Worm (Caenorhabditis elegans) whole organism, late embryonic: ENCODE data around the gene ccep-135.
A peak's percentile ranks its signal among the peaks of the same experiment; 100 is the strongest.

Source experiments
- C38D4.7 ChIP-seq: fragments of 200-800 bp; sonication (Bioruptor generic); optimal IDR thresholded peaks from 2 replicates; lab custom pipeline; 2018; ENCODE audit warnings: mild to moderate bottlenecking, missing genetic modification characterization, moderate library complexity, missing compliant biosample characterization
- K02D7.2 ChIP-seq: sonication (generic microtip); optimal IDR thresholded peaks from 2 replicates; lab custom pipeline; 2017; ENCODE audit warnings: mild to moderate bottlenecking, missing genetic modification characterization, missing compliant biosample characterization
- K09A11.1 ChIP-seq: sonication (generic microtip); optimal IDR thresholded peaks from 2 replicates; lab custom pipeline; 2017; ENCODE audit warnings: antibody characterized with exemption, mild to moderate bottlenecking, missing genetic modification characterization, missing compliant biosample characterization; ENCODE audit not compliant: insufficient read depth
- T23F11.4 ChIP-seq: fragments of 200-800 bp; sonication (Bioruptor generic); optimal IDR thresholded peaks from 2 replicates; lab custom pipeline; 2018; ENCODE audit warnings: mild to moderate bottlenecking, missing genetic modification characterization, missing compliant biosample characterization
- Y22D7AL.16 ChIP-seq: sonication (generic microtip); optimal IDR thresholded peaks from 2 replicates; lab custom pipeline; 2016; ENCODE audit warnings: missing genetic modification characterization, missing compliant biosample characterization
- ahr-1 ChIP-seq: sonication (generic microtip); optimal IDR thresholded peaks from 2 replicates; lab custom pipeline; 2016; ENCODE audit warnings: missing genetic modification characterization, missing compliant biosample characterization
- ceh-14 ChIP-seq: sonication (generic microtip); optimal IDR thresholded peaks from 2 replicates; lab custom pipeline; 2016; ENCODE audit warnings: missing genotype, missing genetic modification characterization, missing compliant biosample characterization
- ceh-18 ChIP-seq: sonication (generic microtip); optimal IDR thresholded peaks from 2 replicates; lab custom pipeline; 2016; ENCODE audit warnings: missing genetic modification characterization, missing compliant biosample characterization
- ceh-19 ChIP-seq: fragments of 200-800 bp; sonication (Bioruptor generic); optimal IDR thresholded peaks from 2 replicates; lab custom pipeline; 2018; ENCODE audit warnings: mild to moderate bottlenecking, missing genetic modification characterization, missing compliant biosample characterization
- ceh-22 ChIP-seq: sonication (generic microtip); optimal IDR thresholded peaks from 2 replicates; lab custom pipeline; 2017; ENCODE audit warnings: missing biosample characterization, missing genetic modification characterization
- ceh-30 ChIP-seq: fragments of 150-350 bp; optimal IDR thresholded peaks from 2 replicates; lab custom pipeline; 2014; ENCODE audit warnings: missing biosample characterization, missing genetic modification characterization
- ceh-6 ChIP-seq: fragments of 200-800 bp; sonication (Bioruptor generic); optimal IDR thresholded peaks from 2 replicates; lab custom pipeline; 2018; ENCODE audit warnings: mild to moderate bottlenecking, missing genetic modification characterization, missing compliant biosample characterization
- ceh-9 ChIP-seq: sonication (generic microtip); optimal IDR thresholded peaks from 2 replicates; lab custom pipeline; 2016; ENCODE audit warnings: mild to moderate bottlenecking, missing genetic modification characterization, inconsistent platforms, missing compliant biosample characterization
- dmd-4 ChIP-seq: sonication (generic microtip); optimal IDR thresholded peaks from 2 replicates; lab custom pipeline; 2016; ENCODE audit warnings: borderline replicate concordance, missing genetic modification characterization, missing compliant biosample characterization
- dve-1 ChIP-seq: sonication (generic microtip); optimal IDR thresholded peaks from 2 replicates; lab custom pipeline; 2017; ENCODE audit warnings: antibody characterized with exemption, mild to moderate bottlenecking, missing genetic modification characterization, missing compliant biosample characterization
- elt-2 ChIP-seq: sonication (generic microtip); optimal IDR thresholded peaks from 2 replicates; lab custom pipeline; 2016; ENCODE audit warnings: missing genetic modification reagents, missing genetic modification characterization, missing compliant biosample characterization
- elt-4 ChIP-seq: sonication (generic microtip); optimal IDR thresholded peaks from 2 replicates; lab custom pipeline; 2016; ENCODE audit warnings: missing genetic modification characterization, missing compliant biosample characterization
- eyg-1 ChIP-seq: sonication (generic microtip); optimal IDR thresholded peaks from 2 replicates; lab custom pipeline; 2016; ENCODE audit warnings: missing genotype, missing genetic modification characterization, missing compliant biosample characterization
- fax-1 ChIP-seq: sonication (generic microtip); optimal IDR thresholded peaks from 2 replicates; lab custom pipeline; 2016; ENCODE audit warnings: missing genotype, missing genetic modification characterization, missing compliant biosample characterization
- fkh-10 ChIP-seq: fragments of 150-350 bp; optimal IDR thresholded peaks from 2 replicates; lab custom pipeline; 2014; ENCODE audit warnings: missing biosample characterization, missing genetic modification reagents, missing genetic modification characterization
- fkh-6 ChIP-seq: sonication (generic microtip); optimal IDR thresholded peaks from 2 replicates; lab custom pipeline; 2016; ENCODE audit warnings: missing genetic modification characterization, missing compliant biosample characterization
- hlh-6 ChIP-seq: sonication (generic microtip); optimal IDR thresholded peaks from 2 replicates; lab custom pipeline; 2016; ENCODE audit warnings: missing genotype, missing genetic modification characterization, missing compliant biosample characterization
- hlh-8 ChIP-seq: sonication (generic microtip); optimal IDR thresholded peaks from 2 replicates; lab custom pipeline; 2016; ENCODE audit warnings: missing genotype, missing genetic modification characterization, missing compliant biosample characterization
- lin-11 ChIP-seq: fragments of 200-800 bp; sonication (Bioruptor generic); optimal IDR thresholded peaks from 2 replicates; lab custom pipeline; 2018; ENCODE audit warnings: mild to moderate bottlenecking, missing genetic modification characterization, missing compliant biosample characterization
- madf-2 ChIP-seq: sonication (generic microtip); optimal IDR thresholded peaks from 2 replicates; lab custom pipeline; 2017; ENCODE audit warnings: missing genetic modification characterization, missing compliant biosample characterization
- mec-3 ChIP-seq: sonication (generic microtip); optimal IDR thresholded peaks from 2 replicates; lab custom pipeline; 2016; ENCODE audit warnings: borderline replicate concordance, missing genetic modification characterization, missing compliant biosample characterization
- nfya-1 ChIP-seq: sonication (generic microtip); optimal IDR thresholded peaks from 2 replicates; lab custom pipeline; 2017; ENCODE audit warnings: missing genetic modification characterization, mild to moderate bottlenecking, missing compliant biosample characterization, antibody characterized with exemption, moderate library complexity
- nhr-232 ChIP-seq: sonication (generic microtip); optimal IDR thresholded peaks from 2 replicates; lab custom pipeline; 2016; ENCODE audit warnings: missing genetic modification characterization, missing compliant biosample characterization
- npax-4 ChIP-seq: sonication (generic microtip); optimal IDR thresholded peaks from 2 replicates; lab custom pipeline; 2016; ENCODE audit warnings: missing genetic modification characterization, missing compliant biosample characterization
- odd-2 ChIP-seq: sonication (generic microtip); optimal IDR thresholded peaks from 2 replicates; lab custom pipeline; 2017; ENCODE audit warnings: antibody characterized with exemption, mild to moderate bottlenecking, missing genetic modification characterization, missing compliant biosample characterization
- pat-9 ChIP-seq: fragments of 200-800 bp; sonication (Bioruptor generic); optimal IDR thresholded peaks from 2 replicates; lab custom pipeline; 2018; ENCODE audit warnings: mild to moderate bottlenecking, missing genetic modification characterization, moderate library complexity, missing compliant biosample characterization
- pax-1 ChIP-seq: fragments of 150-350 bp; optimal IDR thresholded peaks from 2 replicates; lab custom pipeline; 2014; ENCODE audit warnings: missing biosample characterization, missing genetic modification characterization
- pha-4 ChIP-seq: fragments of 150-350 bp; optimal IDR thresholded peaks from 2 replicates; lab custom pipeline; 2018; ENCODE audit warnings: missing biosample characterization, missing genetic modification reagents, missing genetic modification characterization
- ref-2 ChIP-seq: sonication (generic microtip); optimal IDR thresholded peaks from 2 replicates; lab custom pipeline; 2016; ENCODE audit warnings: missing genetic modification characterization, missing compliant biosample characterization
- sdc-2 ChIP-seq: sonication (generic microtip); optimal IDR thresholded peaks from 2 replicates; lab custom pipeline; 2016; ENCODE audit warnings: missing genotype, missing genetic modification characterization, missing compliant biosample characterization
- sox-4 ChIP-seq: sonication (generic microtip); optimal IDR thresholded peaks from 2 replicates; lab custom pipeline; 2017; ENCODE audit warnings: mild to moderate bottlenecking, missing genetic modification characterization, inconsistent platforms, missing compliant biosample characterization
- ttx-3 ChIP-seq: sonication (generic microtip); optimal IDR thresholded peaks from 2 replicates; lab custom pipeline; 2016; ENCODE audit warnings: missing genetic modification reagents, missing genetic modification characterization, missing compliant biosample characterization
- unc-42 ChIP-seq: sonication (generic microtip); optimal IDR thresholded peaks from 2 replicates; lab custom pipeline; 2016; ENCODE audit warnings: missing genotype, missing genetic modification characterization, missing compliant biosample characterization
- unc-55 ChIP-seq: sonication (generic microtip); optimal IDR thresholded peaks from 2 replicates; lab custom pipeline; 2017; ENCODE audit warnings: missing biosample characterization, missing genetic modification reagents, missing genetic modification characterization
- zip-5 ChIP-seq: sonication (generic microtip); optimal IDR thresholded peaks from 2 replicates; lab custom pipeline; 2016; ENCODE audit warnings: missing genetic modification characterization, missing compliant biosample characterization
- ztf-16 ChIP-seq: sonication (generic microtip); optimal IDR thresholded peaks from 2 replicates; lab custom pipeline; 2017; ENCODE audit warnings: missing genetic modification characterization, missing compliant biosample characterization

The ccep-135 gene

ce11 chrIII:3061289-3061688 lies 30.4 kb upstream of the ccep-135 start:
- TF ChIP-seq hlh-8 (no peak), ceh-22 (no peak), Y22D7AL.16 (tag; lab: Kevin White, UChicago) (no peak), lin-11 (tag; lab: Kevin White, UChicago) (no peak), hlh-6 (tag; lab: Kevin White, UChicago) (no peak), C38D4.7 (GFP tag; lab: Kevin White, UChicago) (no peak), elt-2 (tag; lab: Kevin White, UChicago) (no peak), pha-4 (tag; lab: Kevin White, UChicago) (no peak), ceh-30 (tag; lab: Kevin White, UChicago) (no peak), fax-1 (tag; lab: Kevin White, UChicago) (no peak), ceh-14 (tag; lab: Kevin White, UChicago) (no peak), unc-55 (GFP tag; lab: Kevin White, UChicago) (no peak), sox-4 (tag; lab: Kevin White, UChicago) (no peak)

DNA sequence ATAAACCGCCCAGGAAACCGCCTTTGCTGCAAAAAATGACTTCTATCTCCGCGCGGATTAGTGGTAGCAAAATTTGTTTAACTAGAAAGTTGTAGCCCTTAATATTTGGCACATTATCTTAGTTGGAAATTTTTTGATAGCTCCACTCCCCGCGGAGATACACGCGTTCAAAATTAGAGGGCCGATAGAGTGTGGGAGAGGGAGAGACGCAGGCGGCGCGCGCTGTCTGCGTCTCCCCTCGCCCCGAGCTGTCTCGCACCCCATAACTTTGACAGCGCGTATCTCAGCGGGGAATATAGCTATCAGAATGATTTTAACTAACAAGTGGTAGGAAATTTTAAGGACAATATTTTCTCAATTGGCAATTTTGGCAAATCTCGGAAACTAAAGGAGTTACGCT lies 28.6 kb upstream of the ccep-135 start:
- TF ChIP-seq unc-42 (tag; lab: Kevin White, UChicago) (no peak), ceh-6 (no peak), nfya-1 (tag; lab: Kevin White, UChicago) (no peak)

- TF ChIP-seq T23F11.4 (no peak), ceh-14 (tag; lab: Kevin White, UChicago) (no peak), fkh-6 (tag; lab: Kevin White, UChicago) (no peak), Y22D7AL.16 (tag; lab: Kevin White, UChicago) (no peak)
These were observed 28.1 kb upstream of the ccep-135 start for ce11 chrIII:3063565-3063964.

DNA sequence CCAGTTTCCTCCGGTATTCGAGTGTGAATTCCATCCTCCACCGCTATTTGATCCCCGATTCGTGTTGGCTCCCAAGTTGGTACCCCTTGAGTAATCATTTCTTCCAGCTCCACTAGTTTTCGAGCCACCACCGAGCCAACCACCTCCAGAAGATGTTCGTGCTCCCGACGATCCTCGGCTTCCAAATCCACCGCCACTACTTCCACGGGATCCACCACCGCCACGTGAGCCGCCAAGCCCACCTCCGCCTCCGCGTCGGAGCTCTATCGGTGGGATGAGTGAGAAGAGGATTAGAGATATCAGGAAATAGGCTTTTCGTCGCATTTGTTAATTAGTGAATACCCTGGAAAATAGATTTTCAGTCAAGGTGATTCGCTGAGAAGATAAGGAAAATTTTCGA lies 27.7 kb upstream of the ccep-135 start, which contains the start of gene H06I04.6:
Gene H06I04.6 (minus strand): TSS at position 345 of the 400 bp plus-strand sequence.
- no peak for TF ChIP-seq elt-2 (tag; lab: Kevin White, UChicago)
- no peak for TF ChIP-seq ceh-6
- TF ChIP-seq hlh-8, result no peak
- no peak for TF ChIP-seq ztf-16 (tag; lab: Kevin White, UChicago)
- no peak for TF ChIP-seq unc-55 (GFP tag; lab: Kevin White, UChicago)

ce11 chrIII:3064566-3064965 lies 27.1 kb upstream of the ccep-135 start:
- TF ChIP-seq pax-1 (tag; lab: Kevin White, UChicago), result no peak
- TF ChIP-seq npax-4 (tag; lab: Kevin White, UChicago), result no peak
- no peak for TF ChIP-seq hlh-6 (tag; lab: Kevin White, UChicago)
- no peak for TF ChIP-seq elt-2 (tag; lab: Kevin White, UChicago)

DNA sequence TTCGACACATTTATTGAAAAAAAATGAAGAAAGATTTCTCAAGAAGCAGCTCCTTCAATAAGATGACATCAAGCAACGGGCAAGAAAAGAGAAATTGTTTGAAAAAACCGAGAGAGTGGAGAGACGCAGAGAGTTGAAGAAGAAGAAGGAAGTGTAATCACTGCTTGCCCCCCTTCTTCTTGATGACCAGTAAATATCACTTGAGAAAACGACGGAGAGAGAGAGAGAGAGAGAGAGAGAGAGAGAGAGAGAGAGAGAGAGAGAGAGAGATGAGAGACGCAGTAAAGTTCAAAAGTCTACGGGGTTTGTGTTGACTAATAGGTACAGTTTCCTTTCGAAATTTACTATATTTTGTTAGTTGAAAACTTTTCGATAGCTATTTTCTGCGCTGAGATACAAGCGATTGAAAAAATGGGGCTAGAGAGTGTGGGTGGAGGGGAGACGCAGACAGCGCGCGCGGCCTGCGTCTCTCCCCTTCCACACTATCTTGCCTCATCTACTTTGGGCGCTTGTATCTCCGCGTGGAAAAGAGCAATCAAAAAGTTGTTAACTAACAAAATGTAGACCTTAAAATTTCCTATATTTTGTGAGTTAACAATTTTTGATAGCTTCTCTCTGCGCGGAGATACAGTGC lies 25.7 kb upstream of the ccep-135 start:
- TF ChIP-seq ceh-9 (no peak), sdc-2 (tag; lab: Kevin White, UChicago) (no peak), dmd-4 (tag; lab: Kevin White, UChicago) (no peak), madf-2 (tag; lab: Kevin White, UChicago) (no peak), unc-42 (tag; lab: Kevin White, UChicago) (no peak), K02D7.2 (tag; lab: Kevin White, UChicago) (no peak), ceh-19 (GFP tag; lab: Kevin White, UChicago) (no peak), nhr-232 (tag; lab: Kevin White, UChicago) (no peak), ceh-18 (tag; lab: Kevin White, UChicago) (peak; percentile 66), sox-4 (tag; lab: Kevin White, UChicago) (no peak), T23F11.4 (peak; percentile 9), odd-2 (tag; lab: Kevin White, UChicago) (no peak), ahr-1 (tag; lab: Kevin White, UChicago) (no peak), fkh-10 (GFP tag; lab: Kevin White, UChicago) (no peak), zip-5 (tag; lab: Kevin White, UChicago) (no peak), elt-4 (tag; lab: Kevin White, UChicago) (no peak), K09A11.1 (tag; lab: Kevin White, UChicago) (no peak), ttx-3 (tag; lab: Kevin White, UChicago) (no peak), ref-2 (tag; lab: Kevin White, UChicago) (no peak), eyg-1 (no peak), C38D4.7 (GFP tag; lab: Kevin White, UChicago) (no peak), mec-3 (no peak), pat-9 (peak; percentile 14), dve-1 (tag; lab: Kevin White, UChicago) (no peak)
